Fruit fly (Drosophila melanogaster): ENCODE measurements around the gene Hsdl2.

Hsdl2 gene

DNA sequence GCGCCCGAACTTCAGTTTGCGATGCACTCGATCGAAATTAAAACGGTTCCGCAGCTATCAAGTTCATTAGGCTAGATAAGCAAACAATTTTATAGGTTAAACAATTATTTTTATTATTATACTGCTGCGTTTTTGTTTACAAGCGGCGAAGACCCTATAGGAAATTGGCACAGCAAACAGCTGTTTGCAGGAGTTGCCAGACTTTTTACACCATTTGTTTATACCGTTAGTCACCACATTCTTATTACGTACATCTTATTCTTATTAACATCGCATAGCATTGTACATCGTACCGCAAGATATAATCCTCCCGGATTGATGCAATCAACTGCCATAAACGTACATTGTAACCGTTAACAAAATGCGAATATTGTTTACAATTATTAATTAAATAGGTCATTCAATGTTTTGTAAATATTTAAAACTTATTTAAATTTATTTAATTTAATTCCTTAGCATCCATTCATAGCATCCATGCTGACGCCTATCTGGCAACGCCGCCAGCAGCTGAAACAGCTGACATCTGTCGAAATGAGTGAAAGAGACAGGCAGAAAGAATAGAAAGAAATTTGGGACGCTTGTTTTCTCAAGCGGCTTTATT, 29.4 kb downstream of the Hsdl2 start, which contains the start of the genes CROT and CG12877 (continued):
- TF ChIP-seq foxo (GFP tag; optimal IDR thresholded peaks at IDR 0.05) (peak in 1 of 2 experiments; percentile 87), Hr83 (GFP tag; optimal IDR thresholded peaks at IDR 0.05; ENCODE audit: poor library complexity, severe bottlenecking) (peak; percentile 22)
